Worm (Caenorhabditis elegans) whole organism, late embryonic: ENCODE results near the gene ift-43.

Source experiments
- C08G9.2 ChIP-seq: sonication (generic microtip); optimal IDR thresholded peaks from 2 replicates; lab custom pipeline; 2016; ENCODE audit warnings: mild to moderate bottlenecking, missing genetic modification characterization, moderate library complexity, missing compliant biosample characterization
- F13H6.1 ChIP-seq: sonication (generic microtip); optimal IDR thresholded peaks from 2 replicates; lab custom pipeline; 2016; ENCODE audit warnings: missing genetic modification characterization, missing compliant biosample characterization
- T23F11.4 ChIP-seq: fragments of 200-800 bp; sonication (Bioruptor generic); optimal IDR thresholded peaks from 2 replicates; lab custom pipeline; 2018; ENCODE audit warnings: mild to moderate bottlenecking, missing genetic modification characterization, missing compliant biosample characterization
- ahr-1 ChIP-seq: sonication (generic microtip); optimal IDR thresholded peaks from 2 replicates; lab custom pipeline; 2016; ENCODE audit warnings: missing genetic modification characterization, missing compliant biosample characterization
- ama-1 ChIP-seq: fragments of 150-350 bp; optimal IDR thresholded peaks from 2 replicates; lab custom pipeline; 2014
- ceh-14 ChIP-seq: sonication (generic microtip); optimal IDR thresholded peaks from 2 replicates; lab custom pipeline; 2016; ENCODE audit warnings: missing genotype, missing genetic modification characterization, missing compliant biosample characterization
- ceh-18 ChIP-seq: sonication (generic microtip); optimal IDR thresholded peaks from 2 replicates; lab custom pipeline; 2016; ENCODE audit warnings: missing genetic modification characterization, missing compliant biosample characterization
- ceh-2 ChIP-seq: sonication (generic microtip); optimal IDR thresholded peaks from 2 replicates; lab custom pipeline; 2016; ENCODE audit warnings: missing genotype, missing genetic modification characterization, missing compliant biosample characterization
- ceh-24 ChIP-seq: sonication (generic microtip); optimal IDR thresholded peaks from 2 replicates; lab custom pipeline; 2016; ENCODE audit warnings: mild to moderate bottlenecking, missing genetic modification characterization, missing compliant biosample characterization
- ceh-30 ChIP-seq: fragments of 150-350 bp; optimal IDR thresholded peaks from 2 replicates; lab custom pipeline; 2014; ENCODE audit warnings: missing biosample characterization, missing genetic modification characterization
- ceh-31 ChIP-seq: sonication (generic microtip); optimal IDR thresholded peaks from 2 replicates; lab custom pipeline; 2016; ENCODE audit warnings: missing genetic modification characterization, missing compliant biosample characterization
- ceh-34 ChIP-seq: sonication (generic microtip); optimal IDR thresholded peaks from 2 replicates; lab custom pipeline; 2016; ENCODE audit warnings: mild to moderate bottlenecking, missing genetic modification characterization, missing compliant biosample characterization
- ceh-6 ChIP-seq: fragments of 200-800 bp; sonication (Bioruptor generic); optimal IDR thresholded peaks from 2 replicates; lab custom pipeline; 2018; ENCODE audit warnings: mild to moderate bottlenecking, missing genetic modification characterization, missing compliant biosample characterization
- ceh-9 ChIP-seq: sonication (generic microtip); optimal IDR thresholded peaks from 2 replicates; lab custom pipeline; 2016; ENCODE audit warnings: mild to moderate bottlenecking, missing genetic modification characterization, inconsistent platforms, missing compliant biosample characterization
- dmd-4 ChIP-seq: sonication (generic microtip); optimal IDR thresholded peaks from 2 replicates; lab custom pipeline; 2016; ENCODE audit warnings: borderline replicate concordance, missing genetic modification characterization, missing compliant biosample characterization
- dve-1 ChIP-seq: sonication (generic microtip); optimal IDR thresholded peaks from 2 replicates; lab custom pipeline; 2017; ENCODE audit warnings: antibody characterized with exemption, mild to moderate bottlenecking, missing genetic modification characterization, missing compliant biosample characterization
- elt-2 ChIP-seq: sonication (generic microtip); optimal IDR thresholded peaks from 2 replicates; lab custom pipeline; 2016; ENCODE audit warnings: missing genetic modification reagents, missing genetic modification characterization, missing compliant biosample characterization
- ets-4 ChIP-seq: sonication (generic microtip); optimal IDR thresholded peaks from 2 replicates; lab custom pipeline; 2016; ENCODE audit warnings: missing genetic modification characterization, missing compliant biosample characterization
- fax-1 ChIP-seq: sonication (generic microtip); optimal IDR thresholded peaks from 2 replicates; lab custom pipeline; 2016; ENCODE audit warnings: missing genotype, missing genetic modification characterization, missing compliant biosample characterization
- fkh-6 ChIP-seq: sonication (generic microtip); optimal IDR thresholded peaks from 2 replicates; lab custom pipeline; 2016; ENCODE audit warnings: missing genetic modification characterization, missing compliant biosample characterization
- gmeb-2 ChIP-seq: sonication (generic microtip); optimal IDR thresholded peaks from 2 replicates; lab custom pipeline; 2016; ENCODE audit warnings: missing genetic modification characterization, inconsistent platforms, missing compliant biosample characterization
- hlh-13 ChIP-seq: fragments of 200-800 bp; sonication (Bioruptor generic); optimal IDR thresholded peaks from 2 replicates; lab custom pipeline; 2018; ENCODE audit warnings: mild to moderate bottlenecking, missing genetic modification characterization, missing compliant biosample characterization
- hlh-30 ChIP-seq: sonication (generic microtip); optimal IDR thresholded peaks from 2 replicates; lab custom pipeline; 2017; ENCODE audit warnings: antibody characterized with exemption, missing genetic modification characterization, missing compliant biosample characterization; ENCODE audit not compliant: insufficient read depth
- hlh-6 ChIP-seq: sonication (generic microtip); optimal IDR thresholded peaks from 2 replicates; lab custom pipeline; 2016; ENCODE audit warnings: missing genotype, missing genetic modification characterization, missing compliant biosample characterization
- hlh-8 ChIP-seq: sonication (generic microtip); optimal IDR thresholded peaks from 2 replicates; lab custom pipeline; 2016; ENCODE audit warnings: missing genotype, missing genetic modification characterization, missing compliant biosample characterization
- lim-6 ChIP-seq: sonication (generic microtip); optimal IDR thresholded peaks from 2 replicates; lab custom pipeline; 2016; ENCODE audit warnings: missing genetic modification characterization, missing compliant biosample characterization
- madf-2 ChIP-seq: sonication (generic microtip); optimal IDR thresholded peaks from 2 replicates; lab custom pipeline; 2017; ENCODE audit warnings: missing genetic modification characterization, missing compliant biosample characterization
- nfya-1 ChIP-seq: sonication (generic microtip); optimal IDR thresholded peaks from 2 replicates; lab custom pipeline; 2017; ENCODE audit warnings: missing genetic modification characterization, mild to moderate bottlenecking, missing compliant biosample characterization, antibody characterized with exemption, moderate library complexity
- nhr-11 ChIP-seq: fragments of 150-350 bp; optimal IDR thresholded peaks from 2 replicates; lab custom pipeline; 2014; ENCODE audit warnings: missing biosample characterization, missing genetic modification characterization
- nhr-232 ChIP-seq: sonication (generic microtip); optimal IDR thresholded peaks from 2 replicates; lab custom pipeline; 2016; ENCODE audit warnings: missing genetic modification characterization, missing compliant biosample characterization
- npax-4 ChIP-seq: sonication (generic microtip); optimal IDR thresholded peaks from 2 replicates; lab custom pipeline; 2016; ENCODE audit warnings: missing genetic modification characterization, missing compliant biosample characterization
- pag-3 ChIP-seq: sonication (generic microtip); optimal IDR thresholded peaks from 2 replicates; lab custom pipeline; 2016; ENCODE audit warnings: missing compliant biosample characterization, missing genetic modification characterization, borderline replicate concordance
- pat-9 ChIP-seq: fragments of 200-800 bp; sonication (Bioruptor generic); optimal IDR thresholded peaks from 2 replicates; lab custom pipeline; 2018; ENCODE audit warnings: mild to moderate bottlenecking, missing genetic modification characterization, moderate library complexity, missing compliant biosample characterization
- pax-1 ChIP-seq: fragments of 150-350 bp; optimal IDR thresholded peaks from 2 replicates; lab custom pipeline; 2014; ENCODE audit warnings: missing biosample characterization, missing genetic modification characterization
- pha-2 ChIP-seq: sonication (generic microtip); optimal IDR thresholded peaks from 2 replicates; lab custom pipeline; 2017; ENCODE audit warnings: mild to moderate bottlenecking, missing genetic modification characterization, missing compliant biosample characterization
- pha-4 ChIP-seq: fragments of 150-350 bp; optimal IDR thresholded peaks from 2 replicates; lab custom pipeline; 2018; ENCODE audit warnings: missing biosample characterization, missing genetic modification reagents, missing genetic modification characterization
- pqm-1 ChIP-seq: sonication (generic microtip); optimal IDR thresholded peaks from 2 replicates; lab custom pipeline; 2016; ENCODE audit warnings: missing genetic modification characterization, missing compliant biosample characterization
- pros-1 ChIP-seq: fragments of 150-350 bp; optimal IDR thresholded peaks from 2 replicates; lab custom pipeline; 2014; ENCODE audit warnings: missing biosample characterization, missing genetic modification reagents, missing genetic modification characterization
- ref-2 ChIP-seq: sonication (generic microtip); optimal IDR thresholded peaks from 2 replicates; lab custom pipeline; 2016; ENCODE audit warnings: missing genetic modification characterization, missing compliant biosample characterization
- rnt-1 ChIP-seq: sonication (generic microtip); optimal IDR thresholded peaks from 2 replicates; lab custom pipeline; 2016; ENCODE audit warnings: missing genetic modification characterization, missing compliant biosample characterization
- sox-2 ChIP-seq: fragments of 200-800 bp; sonication (Bioruptor generic); IDR thresholded peaks from 2 replicates; pipeline ENCODE4 v1.3.6; 2022; ENCODE audit warnings: missing genetic modification reagents, missing genetic modification characterization, missing compliant biosample characterization
- sox-4 ChIP-seq: sonication (generic microtip); optimal IDR thresholded peaks from 2 replicates; lab custom pipeline; 2017; ENCODE audit warnings: mild to moderate bottlenecking, missing genetic modification characterization, inconsistent platforms, missing compliant biosample characterization
- tbx-2 ChIP-seq: sonication (generic microtip); optimal IDR thresholded peaks from 2 replicates; lab custom pipeline; 2016; ENCODE audit warnings: missing genetic modification characterization, missing compliant biosample characterization
- tbx-7 ChIP-seq: sonication (generic microtip); optimal IDR thresholded peaks from 2 replicates; lab custom pipeline; 2016; ENCODE audit warnings: missing genotype, missing genetic modification characterization, missing compliant biosample characterization
- ttx-3 ChIP-seq: sonication (generic microtip); optimal IDR thresholded peaks from 2 replicates; lab custom pipeline; 2016; ENCODE audit warnings: missing genetic modification reagents, missing genetic modification characterization, missing compliant biosample characterization
- unc-42 ChIP-seq: sonication (generic microtip); optimal IDR thresholded peaks from 2 replicates; lab custom pipeline; 2016; ENCODE audit warnings: missing genotype, missing genetic modification characterization, missing compliant biosample characterization
- zip-5 ChIP-seq: sonication (generic microtip); optimal IDR thresholded peaks from 2 replicates; lab custom pipeline; 2016; ENCODE audit warnings: missing genetic modification characterization, missing compliant biosample characterization

The ift-43 gene

DNA sequence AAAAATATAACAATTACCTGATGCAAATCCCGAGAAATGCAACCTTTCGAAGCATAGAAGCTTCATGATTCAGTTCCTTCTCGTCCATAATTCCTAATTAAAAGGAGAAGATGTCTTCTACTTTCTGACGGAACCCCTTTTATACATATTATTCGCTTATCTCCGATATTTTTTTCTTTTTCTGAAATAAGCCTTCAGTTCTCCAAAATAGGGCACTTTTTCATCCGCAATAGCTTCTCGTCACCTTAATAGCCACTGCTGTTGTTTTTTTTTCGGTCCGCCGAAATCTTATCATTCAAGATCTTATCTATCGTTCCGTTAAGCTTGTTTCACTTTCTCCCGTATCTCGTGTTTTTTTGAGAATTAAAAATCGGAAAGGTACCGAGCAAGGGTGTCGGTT, 8.3 kb downstream of the ift-43 start, which contains the start of gene bli-2:
Gene bli-2, minus strand, starts transcription at position 101 of the 400 bp plus-strand sequence.
- TF ChIP-seq pha-2 (tag; lab: Kevin White, UChicago) (no peak), pha-4 (tag; lab: Kevin White, UChicago) (no peak), fax-1 (tag; lab: Kevin White, UChicago) (no peak), hlh-8 (tag; lab: Kevin White, UChicago) (no peak), lim-6 (tag; lab: Kevin White, UChicago) (no peak), dve-1 (tag; lab: Kevin White, UChicago) (no peak), ceh-9 (tag; lab: Kevin White, UChicago) (no peak)

DNA sequence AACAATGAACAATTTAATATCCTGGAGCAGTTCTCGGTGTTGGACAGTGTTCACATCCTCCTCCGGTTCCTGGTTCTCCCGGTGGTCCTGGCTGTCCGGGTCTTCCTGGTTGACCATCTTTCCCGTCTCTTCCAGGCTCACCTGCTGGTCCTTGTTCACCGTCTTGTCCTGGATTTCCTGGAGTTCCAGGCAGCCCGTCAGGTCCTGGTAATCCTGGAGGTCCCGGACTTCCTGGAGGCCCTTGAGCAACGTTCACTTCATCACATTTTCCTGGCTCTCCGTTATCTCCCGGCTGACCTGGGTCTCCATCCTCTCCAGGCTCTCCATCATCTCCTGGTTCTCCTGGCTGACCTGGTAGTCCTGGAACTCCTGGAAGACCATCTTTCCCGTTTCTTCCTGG, 9.2 kb downstream of the ift-43 start:
- TF ChIP-seq hlh-13 (GFP tag; lab: Kevin White, UChicago) (no peak), ttx-3 (tag; lab: Kevin White, UChicago) (no peak), tbx-2 (no peak), ahr-1 (tag; lab: Kevin White, UChicago) (no peak), rnt-1 (tag; lab: Kevin White, UChicago) (no peak), tbx-7 (tag; lab: Kevin White, UChicago) (no peak), ceh-24 (tag; lab: Kevin White, UChicago) (no peak), pat-9 (tag; lab: Kevin White, UChicago) (no peak), ceh-14 (no peak), fkh-6 (tag; lab: Kevin White, UChicago) (no peak)

DNA sequence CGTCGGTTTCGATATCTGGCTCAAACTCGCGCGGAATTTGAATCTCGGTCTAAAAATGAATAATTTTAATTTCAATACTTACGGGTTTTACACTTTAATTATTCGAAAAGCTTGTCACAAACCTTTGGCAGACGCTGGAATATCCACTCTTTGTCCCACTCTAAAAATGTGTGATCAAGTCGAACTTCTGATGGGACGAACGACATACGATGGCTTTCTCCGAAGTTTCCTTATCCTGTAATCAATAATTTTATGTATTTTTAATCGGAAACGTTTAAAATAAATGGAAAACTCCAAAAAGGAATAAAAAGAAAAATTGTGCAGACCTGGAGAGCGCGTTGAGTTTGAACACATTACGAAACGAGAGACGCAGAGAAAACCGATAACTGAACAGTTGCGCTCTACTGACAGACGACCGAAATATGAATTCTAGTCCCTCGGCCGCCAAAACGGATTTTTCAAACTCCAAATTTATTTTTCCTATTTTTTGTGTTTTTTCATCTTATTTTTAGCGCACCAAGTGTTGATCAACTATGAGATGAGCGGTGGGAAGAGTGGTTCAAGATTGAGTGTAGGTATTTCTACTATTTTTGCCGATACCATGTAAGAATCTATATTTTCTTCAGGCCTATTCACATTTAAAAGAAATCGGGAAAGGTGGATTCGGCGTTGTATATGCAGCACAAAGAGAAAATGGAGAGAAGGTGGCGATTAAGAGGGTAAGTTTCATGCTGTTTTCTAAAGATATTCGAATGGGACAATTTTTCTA, 11.2 kb downstream of the ift-43 start, which contains the start of the genes sam-4, F59E12.17 and zyg-1:
Gene sam-4, minus strand, starts transcription at position 51 of the 769 bp plus-strand sequence.
Gene F59E12.17, minus strand, starts transcription at position 235 of the 769 bp plus-strand sequence.
Gene zyg-1, plus strand, starts transcription at position 513 of the 769 bp plus-strand sequence.
- TF ChIP-seq zip-5 (tag; lab: Kevin White, UChicago) = peak; percentile 20
- no peak for TF ChIP-seq pax-1 (tag; lab: Kevin White, UChicago)
- TF ChIP-seq nhr-11 = no peak
- peak; percentile 66 for TF ChIP-seq C08G9.2 (tag; lab: Kevin White, UChicago)
- peak; percentile 29 for TF ChIP-seq ceh-14
- TF ChIP-seq gmeb-2 (tag; lab: Kevin White, UChicago) = no peak
- peak; percentile 83 for TF ChIP-seq ets-4
- no peak for TF ChIP-seq sox-2 (GFP tag; lab: Robert Waterston, UW)
- TF ChIP-seq rnt-1 (tag; lab: Kevin White, UChicago) = peak; percentile 72
- no peak for TF ChIP-seq elt-2
- TF ChIP-seq pat-9 (tag; lab: Kevin White, UChicago) = no peak
- TF ChIP-seq npax-4 = no peak
- TF ChIP-seq ceh-31 = peak; percentile 90
- no peak for TF ChIP-seq pha-4 (tag; lab: Kevin White, UChicago)
- no peak for TF ChIP-seq ama-1
- TF ChIP-seq hlh-6 (tag; lab: Kevin White, UChicago) = no peak
- TF ChIP-seq tbx-2 = peak; percentile 70
- no peak for TF ChIP-seq ceh-6 (GFP tag; lab: Kevin White, UChicago)
- peak; percentile 11 for TF ChIP-seq tbx-7 (tag; lab: Kevin White, UChicago)
- TF ChIP-seq nhr-232 (tag; lab: Kevin White, UChicago) = no peak
- TF ChIP-seq unc-42 = no peak
- no peak for TF ChIP-seq madf-2 (tag; lab: Kevin White, UChicago)
- peak; percentile 78 for TF ChIP-seq ceh-2 (tag; lab: Kevin White, UChicago)
- no peak for TF ChIP-seq pqm-1
- TF ChIP-seq ceh-18 (tag; lab: Kevin White, UChicago) = no peak
- no peak for TF ChIP-seq fkh-6 (tag; lab: Kevin White, UChicago)
- no peak for TF ChIP-seq pag-3
- TF ChIP-seq sox-4 (tag; lab: Kevin White, UChicago) = no peak
- no peak for TF ChIP-seq pha-2 (tag; lab: Kevin White, UChicago)
- TF ChIP-seq hlh-30 (tag; lab: Kevin White, UChicago) = no peak
- no peak for TF ChIP-seq dmd-4 (tag; lab: Kevin White, UChicago)
- no peak for TF ChIP-seq pros-1 (tag; lab: Kevin White, UChicago)
- TF ChIP-seq ceh-34 = no peak
- TF ChIP-seq lim-6 (tag; lab: Kevin White, UChicago) = no peak
- peak; percentile 54 for TF ChIP-seq nfya-1 (tag; lab: Kevin White, UChicago)
- TF ChIP-seq ceh-30 (tag; lab: Kevin White, UChicago) = no peak
- no peak for TF ChIP-seq ttx-3 (tag; lab: Kevin White, UChicago)
- peak; percentile 20 for TF ChIP-seq F13H6.1 (tag; lab: Kevin White, UChicago)
- peak; percentile 38 for TF ChIP-seq ref-2 (tag; lab: Kevin White, UChicago)
- TF ChIP-seq T23F11.4 (GFP tag; lab: Kevin White, UChicago) = no peak
